Worm (Caenorhabditis elegans): ENCODE measurements around the gene algn-9.

DNA sequence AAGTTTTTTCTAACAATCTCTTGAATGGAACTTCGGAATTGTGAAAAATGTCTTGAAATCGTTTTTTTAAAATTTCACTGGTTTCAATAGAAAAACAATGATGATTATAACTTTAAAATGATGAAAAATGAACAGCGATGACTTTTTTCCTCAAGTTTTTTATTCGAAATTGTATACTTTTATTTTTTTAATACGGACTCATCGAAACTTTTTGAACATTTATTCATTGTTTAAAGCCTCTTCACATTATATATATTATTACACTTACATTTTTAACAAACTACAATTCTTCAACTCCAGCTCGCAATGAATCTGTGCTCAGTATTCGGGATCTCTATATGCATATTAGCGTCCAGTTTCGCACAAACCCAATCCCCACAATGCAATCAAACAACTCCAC, 43.8 kb downstream of the algn-9 start, which contains the start of gene M28.8:
- no peak for TF ChIP-seq lin-1 (GFP tag; IDR thresholded peaks at IDR 0.05)
- TF ChIP-seq ztf-11 (tag; optimal IDR thresholded peaks at IDR 0.05), result no peak
- no peak for TF ChIP-seq lir-3 (tag; optimal IDR thresholded peaks at IDR 0.05)
- no peak for TF ChIP-seq set-16 (GFP tag; IDR thresholded peaks at IDR 0.05)
- TF ChIP-seq duxl-1 (tag; optimal IDR thresholded peaks at IDR 0.05; ENCODE audit: poor library complexity), result no peak
- TF ChIP-seq unc-130 (GFP tag; optimal IDR thresholded peaks at IDR 0.05), result no peak

All from whole organism, L4 larva.